Fruit fly (Drosophila melanogaster): ENCODE results near the gene CG11583.

Gene CG11583

dm6 chr3L:4313299-4313698 is 30.7 kb upstream of the CG11583 start, which contains the start of gene Claspin (continued):
- TF ChIP-seq eyg (GFP tag; optimal IDR thresholded peaks at IDR 0.05) (no peak), CG13287 (GFP tag; IDR thresholded peaks at IDR 0.05; ENCODE audit: partially characterized antibody) (peak; percentile 66), Atf-2 (GFP tag; optimal IDR thresholded peaks at IDR 0.05) (no peak), CG13123 (GFP tag; optimal IDR thresholded peaks at IDR 0.05) (peak; percentile 18), MESR4 (GFP tag; optimal IDR thresholded peaks at IDR 0.05) (peak; percentile 42), Doc3 (GFP tag; IDR thresholded peaks at IDR 0.05; ENCODE audit: partially characterized antibody) (no peak), Bgb (GFP tag; IDR thresholded peaks at IDR 0.05; ENCODE audit: partially characterized antibody) (peak; percentile 65), vnd (GFP tag; IDR thresholded peaks at IDR 0.05; ENCODE audit: partially characterized antibody) (no peak), chn (GFP tag; optimal IDR thresholded peaks at IDR 0.05) (peak; percentile 41), tin (GFP tag; optimal IDR thresholded peaks at IDR 0.05) (peak; percentile 13), CG12391 (tag; optimal IDR thresholded peaks at IDR 0.05) (peak; percentile 40), amos (GFP tag; IDR thresholded peaks at IDR 0.05; ENCODE audit: partially characterized antibody) (peak; percentile 74), NfI (GFP tag; optimal IDR thresholded peaks at IDR 0.05) (peak; percentile 63), nau (GFP tag; optimal IDR thresholded peaks at IDR 0.05) (no peak), pita (GFP tag; optimal IDR thresholded peaks at IDR 0.05) (no peak), CG7987 (GFP tag; optimal IDR thresholded peaks at IDR 0.05) (no peak), Meics (GFP tag; optimal IDR thresholded peaks at IDR 0.05) (no peak), dpn (GFP tag; optimal IDR thresholded peaks at IDR 0.05) (peak; percentile 60 to 65), BEAF-32 (GFP tag; optimal IDR thresholded peaks at IDR 0.05) (peak; percentile 30), gcm (GFP tag; optimal IDR thresholded peaks at IDR 0.05) (peak; percentile 94), CG2712 (tag; optimal IDR thresholded peaks at IDR 0.05) (peak; percentile 45), E2f1 (GFP tag; IDR thresholded peaks at IDR 0.05) (peak; percentile 66; the same call in 1 of the 2 replicates), Bteb2 (GFP tag; optimal IDR thresholded peaks at IDR 0.05) (peak; percentile 26), MBD-R2 (GFP tag; IDR thresholded peaks at IDR 0.05) (peak; percentile 86), bsh (GFP tag; optimal IDR thresholded peaks at IDR 0.05) (peak in 1 of 2 experiments; percentile 16), maf-S (GFP tag; optimal IDR thresholded peaks at IDR 0.05) (peak; percentile 27), E2f2 (GFP tag; IDR thresholded peaks at IDR 0.05) (peak; percentile 98), CG8290 (GFP tag; optimal IDR thresholded peaks at IDR 0.05) (peak; percentile 25), CG8290 (tag; optimal IDR thresholded peaks at IDR 0.05) (peak in 1 of 2 experiments; percentile 85), chinmo (GFP tag; IDR thresholded peaks at IDR 0.05; ENCODE audit: partially characterized antibody) (no peak), Nf-YB (GFP tag; optimal IDR thresholded peaks at IDR 0.05) (no peak), stwl (tag; optimal IDR thresholded peaks at IDR 0.05) (peak; percentile 72), sens (GFP tag) (peak; percentile 88), knrl (GFP tag; IDR thresholded peaks at IDR 0.05; ENCODE audit: partially characterized antibody) (peak; percentile 29; the same call in 1 of the 3 replicates), ERR (GFP tag; optimal IDR thresholded peaks at IDR 0.05) (peak; percentile 5), Nf-YC (tag; optimal IDR thresholded peaks at IDR 0.05) (peak; percentile 9), fu2 (GFP tag; optimal IDR thresholded peaks at IDR 0.05) (peak; percentile 43), PHDP (tag; optimal IDR thresholded peaks at IDR 0.05) (peak; percentile 40), fd102C (GFP tag; optimal IDR thresholded peaks at IDR 0.05) (no peak), run (tag; optimal IDR thresholded peaks at IDR 0.05) (no peak), CG7357 (GFP tag; IDR thresholded peaks at IDR 0.05) (no peak), CG30020 (tag; optimal IDR thresholded peaks at IDR 0.05) (peak; percentile 1), ind (GFP tag; optimal IDR thresholded peaks at IDR 0.05) (peak; percentile 22), ci (GFP tag; IDR thresholded peaks at IDR 0.05) (peak; percentile 14; the same call in 1 of the 3 replicates), CG15011 (GFP tag; optimal IDR thresholded peaks at IDR 0.05) (no peak), slou (GFP tag; optimal IDR thresholded peaks at IDR 0.05) (peak; percentile 18), Bdp1 (GFP tag; optimal IDR thresholded peaks at IDR 0.05) (peak; percentile 39), Ets65A (GFP tag) (peak; percentile 96), lmd (GFP tag; IDR thresholded peaks at IDR 0.05) (peak; percentile 5; the same call in 1 of the 2 replicates), pzg (GFP tag; optimal IDR thresholded peaks at IDR 0.05) (peak; percentile 83)
